Fruit fly (Drosophila melanogaster) whole organism, embryonic: ENCODE data around the gene CG9393.

Experiments
- ATbp ChIP-seq: fragments of 200-800 bp; sonication (Bioruptor generic); optimal IDR thresholded peaks from 2 replicates; lab custom pipeline; 2017; ENCODE audit warnings: missing biosample characterization, mild to moderate bottlenecking, missing genetic modification characterization, missing genetic modification reagents
- B-H2 ChIP-seq: fragments of 200-800 bp; sonication (Bioruptor generic); optimal IDR thresholded peaks from 2 replicates; lab custom pipeline; 2018; ENCODE audit warnings: missing biosample characterization, mild to moderate bottlenecking, missing genetic modification characterization
- BEAF-32 ChIP-seq: fragments of 200-800 bp; sonication (Bioruptor generic); optimal IDR thresholded peaks from 3 replicates; lab custom pipeline; 2017; ENCODE audit warnings: missing biosample characterization, missing genetic modification characterization, mild to moderate bottlenecking, moderate library complexity, missing genetic modification reagents
- CG10431 ChIP-seq: fragments of 200-800 bp; sonication (Bioruptor generic); optimal IDR thresholded peaks from 3 replicates; lab custom pipeline; 2018; ENCODE audit warnings: missing biosample characterization, mild to moderate bottlenecking, missing genetic modification characterization
- CG10543 ChIP-seq: fragments of 200-800 bp; sonication (Bioruptor generic); optimal IDR thresholded peaks from 3 replicates; lab custom pipeline; 2017; ENCODE audit warnings: missing biosample characterization, mild to moderate bottlenecking, missing genetic modification characterization, moderate library complexity
- CG11504 ChIP-seq: fragments of 200-800 bp; sonication (Bioruptor generic); optimal IDR thresholded peaks from 3 replicates; lab custom pipeline; 2019; ENCODE audit warnings: missing biosample characterization, mild to moderate bottlenecking, missing genetic modification characterization, moderate library complexity
- CG12219 ChIP-seq: fragments of 200-800 bp; sonication (Bioruptor generic); optimal IDR thresholded peaks from 3 replicates; lab custom pipeline; 2018; ENCODE audit warnings: missing biosample characterization, mild to moderate bottlenecking, missing genetic modification characterization
- CG13424 ChIP-seq: fragments of 200-800 bp; sonication (Bioruptor generic); optimal IDR thresholded peaks from 2 replicates; lab custom pipeline; 2019; ENCODE audit warnings: missing biosample characterization, mild to moderate bottlenecking, missing genetic modification characterization, moderate library complexity
- CG13894 ChIP-seq: fragments of 200-800 bp; sonication (Bioruptor generic); optimal IDR thresholded peaks from 3 replicates; lab custom pipeline; 2018; ENCODE audit warnings: missing biosample characterization, mild to moderate bottlenecking, missing genetic modification characterization, moderate library complexity
- CG15479 ChIP-seq: fragments of 200-800 bp; sonication (Bioruptor generic); optimal IDR thresholded peaks from 3 replicates; lab custom pipeline; 2019; ENCODE audit warnings: missing biosample characterization, mild to moderate bottlenecking, missing genetic modification characterization, moderate library complexity
- CG15601 ChIP-seq: fragments of 200-800 bp; sonication (Bioruptor generic); optimal IDR thresholded peaks from 3 replicates; lab custom pipeline; 2019; ENCODE audit warnings: missing biosample characterization, mild to moderate bottlenecking, missing genetic modification characterization, moderate library complexity
- CG1602 ChIP-seq: fragments of 200-800 bp; sonication (Bioruptor generic); optimal IDR thresholded peaks from 3 replicates; lab custom pipeline; 2016; ENCODE audit warnings: missing biosample characterization, missing genetic modification characterization
- CG1603 ChIP-seq: fragments of 200-800 bp; sonication (Bioruptor generic); optimal IDR thresholded peaks from 2 replicates; lab custom pipeline; 2019; ENCODE audit warnings: missing biosample characterization, mild to moderate bottlenecking, missing genetic modification characterization, moderate library complexity
- CG16815 ChIP-seq: fragments of 200-800 bp; sonication (Bioruptor generic); optimal IDR thresholded peaks from 3 replicates; lab custom pipeline; 2017; ENCODE audit warnings: missing biosample characterization, mild to moderate bottlenecking, missing genetic modification characterization
- CG3065 ChIP-seq: fragments of 200-800 bp; sonication (Bioruptor generic); optimal IDR thresholded peaks from 2 replicates; lab custom pipeline; 2016; ENCODE audit warnings: missing biosample characterization, missing genetic modification characterization
- CG31365 ChIP-seq: fragments of 200-800 bp; sonication (Bioruptor generic); optimal IDR thresholded peaks from 2 replicates; lab custom pipeline; 2018; ENCODE audit warnings: missing biosample characterization, mild to moderate bottlenecking, missing genetic modification characterization
- CG31388 ChIP-seq: fragments of 200-800 bp; sonication (Bioruptor generic); optimal IDR thresholded peaks from 2 replicates; lab custom pipeline; 2016; ENCODE audit warnings: missing biosample characterization, missing genetic modification characterization
- CG3281 ChIP-seq: fragments of 200-800 bp; sonication (Bioruptor generic); optimal IDR thresholded peaks from 3 replicates; lab custom pipeline; 2017; ENCODE audit warnings: missing biosample characterization, mild to moderate bottlenecking, missing genetic modification characterization
- CG4360 ChIP-seq: fragments of 200-800 bp; sonication (Bioruptor generic); IDR thresholded peaks from 2 replicates; pipeline ENCODE4 v1.3.6; 2022; ENCODE audit warnings: missing biosample characterization, missing genetic modification characterization
- CG6765 ChIP-seq: fragments of 200-800 bp; sonication (Bioruptor generic); optimal IDR thresholded peaks from 3 replicates; lab custom pipeline; 2017; ENCODE audit warnings: missing biosample characterization, mild to moderate bottlenecking, missing genetic modification characterization
- CG8388 ChIP-seq: fragments of 200-800 bp; sonication (Bioruptor generic); optimal IDR thresholded peaks from 2 replicates; lab custom pipeline; 2019; ENCODE audit warnings: missing biosample characterization, mild to moderate bottlenecking, missing genetic modification characterization, moderate library complexity
- CG9609 ChIP-seq: fragments of 200-800 bp; sonication (Bioruptor generic); optimal IDR thresholded peaks from 3 replicates; lab custom pipeline; 2016; ENCODE audit warnings: missing biosample characterization, missing genetic modification characterization
- CG9876 ChIP-seq: fragments of 200-800 bp; sonication (Bioruptor generic); optimal IDR thresholded peaks from 2 replicates; lab custom pipeline; 2016; ENCODE audit warnings: missing biosample characterization, missing genetic modification characterization
- Dad ChIP-seq: fragments of 200-800 bp; sonication (Bioruptor generic); optimal IDR thresholded peaks from 3 replicates; lab custom pipeline; 2016; ENCODE audit warnings: missing biosample characterization, missing genetic modification characterization
- Dip3 ChIP-seq: fragments of 200-800 bp; sonication (Bioruptor generic); optimal IDR thresholded peaks from 3 replicates; lab custom pipeline; 2016; ENCODE audit warnings: missing biosample characterization, missing genetic modification characterization
- Doc2 ChIP-seq: fragments of 200-800 bp; sonication (Bioruptor generic); IDR thresholded peaks from 2 replicates; pipeline ENCODE4 v1.3.6; 2022; ENCODE audit warnings: missing biosample characterization, missing genetic modification characterization
- ERR ChIP-seq: fragments of 200-800 bp; sonication (Bioruptor generic); optimal IDR thresholded peaks from 2 replicates; lab custom pipeline; 2016; ENCODE audit warnings: missing biosample characterization, missing genetic modification characterization
- Med ChIP-seq: fragments of 200-800 bp; sonication (Bioruptor generic); peaks from one replicate; lab custom pipeline; 2016; ENCODE audit warnings: missing biosample characterization, missing genetic modification characterization, mild to moderate bottlenecking, inconsistent platforms, moderate library complexity
- Ptx1 ChIP-seq: fragments of 200-800 bp; sonication (Bioruptor generic); IDR thresholded peaks from 2 replicates; pipeline ENCODE4 v1.3.6; 2022; ENCODE audit warnings: missing biosample characterization, missing genetic modification characterization
- TFAM ChIP-seq: fragments of 200-800 bp; sonication (Bioruptor generic); optimal IDR thresholded peaks from 2 replicates; lab custom pipeline; 2017; ENCODE audit warnings: missing biosample characterization, missing genetic modification characterization, inconsistent platforms
- Xrp1 ChIP-seq: fragments of 200-800 bp; sonication (Bioruptor generic); IDR thresholded peaks from 2 replicates; pipeline ENCODE4 v1.3.6; 2022; ENCODE audit warnings: missing biosample characterization, missing genetic modification characterization
- YL-1 ChIP-seq: fragments of 200-800 bp; sonication (Bioruptor generic); optimal IDR thresholded peaks from 3 replicates; lab custom pipeline; 2017; ENCODE audit warnings: missing biosample characterization, mild to moderate bottlenecking, missing genetic modification characterization
- chinmo ChIP-seq: fragments of 200-800 bp; sonication (Bioruptor generic); IDR thresholded peaks from 4 replicates; pipeline ENCODE4 v1.3.6; 2022; ENCODE audit warnings: missing biosample characterization, missing genetic modification characterization; ENCODE audit not compliant: partially characterized antibody
- crp ChIP-seq, 2 experiments: fragments of 200-800 bp; sonication (Bioruptor generic); optimal IDR thresholded peaks; 2 replicates in 1 of 2; 3 replicates in 1 of 2; lab custom pipeline; 2017; ENCODE audit warnings: missing biosample characterization in 2 of 2, missing genetic modification characterization in 2 of 2, mild to moderate bottlenecking in 1 of 2, moderate library complexity in 1 of 2
- fru ChIP-seq: fragments of >200 bp; optimal IDR thresholded peaks from 2 replicates; lab custom pipeline; 2017
- gce ChIP-seq: fragments of 200-800 bp; sonication (Bioruptor generic); IDR thresholded peaks from 3 replicates; pipeline ENCODE4 v1.3.6; 2022; ENCODE audit warnings: missing biosample characterization, missing genetic modification characterization
- grn ChIP-seq: fragments of 200-800 bp; sonication (Bioruptor generic); optimal IDR thresholded peaks from 3 replicates; lab custom pipeline; 2017; ENCODE audit warnings: missing biosample characterization, missing genetic modification characterization
- hkb ChIP-seq, 2 experiments: fragments of 200-800 bp in 1 of 2; fragments of >200 bp in 1 of 2; sonication (Bioruptor generic) in 1 of 2; IDR thresholded peaks in 1 of 2; optimal IDR thresholded peaks in 1 of 2; 2 replicates each; pipeline versions ENCODE4 v1.3.6 to Lab custom; 2017 to 2022; ENCODE audit warnings: missing biosample characterization in 1 of 2, missing genetic modification characterization in 1 of 2
- klu ChIP-seq: fragments of 200-800 bp; sonication (Bioruptor generic); IDR thresholded peaks from 2 replicates; pipeline ENCODE4 v1.3.6; 2022; ENCODE audit warnings: missing biosample characterization, missing genetic modification characterization
- lilli ChIP-seq: fragments of 200-800 bp; sonication (Bioruptor generic); optimal IDR thresholded peaks from 3 replicates; lab custom pipeline; 2016; ENCODE audit warnings: missing biosample characterization, missing genetic modification characterization
- lola ChIP-seq, 3 experiments: fragments of >200 bp in 2 of 3; fragments of 200-800 bp in 1 of 3; sonication (Bioruptor generic) in 1 of 3; optimal IDR thresholded peaks; 2 replicates each; lab custom pipeline; 2017 to 2019; ENCODE audit warnings: missing biosample characterization in 3 of 3, missing genetic modification characterization in 3 of 3, mild to moderate bottlenecking in 1 of 3, moderate library complexity in 1 of 3
- maf-S ChIP-seq: fragments of 200-800 bp; sonication (Bioruptor generic); optimal IDR thresholded peaks from 2 replicates; lab custom pipeline; 2016; ENCODE audit warnings: missing biosample characterization, missing genetic modification characterization
- nau ChIP-seq: fragments of 200-800 bp; sonication (Bioruptor generic); optimal IDR thresholded peaks from 3 replicates; lab custom pipeline; 2017; ENCODE audit warnings: missing biosample characterization, mild to moderate bottlenecking, missing genetic modification characterization, missing genetic modification reagents
- sens ChIP-seq: fragments of 200-800 bp; sonication (Bioruptor generic); peaks from one replicate; lab custom pipeline; 2016; ENCODE audit warnings: missing biosample characterization, missing genetic modification characterization
- sim ChIP-seq: fragments of 200-800 bp; sonication (Bioruptor generic); IDR thresholded peaks from 2 replicates; pipeline ENCODE4 v1.3.6; 2022; ENCODE audit warnings: missing biosample characterization, missing genetic modification characterization
- sr ChIP-seq: fragments of 200-800 bp; sonication (Bioruptor generic); IDR thresholded peaks from 3 replicates; pipeline ENCODE4 v1.3.6; 2022; ENCODE audit warnings: missing biosample characterization, missing genetic modification characterization
- tin ChIP-seq: fragments of 200-800 bp; sonication (Bioruptor generic); optimal IDR thresholded peaks from 3 replicates; lab custom pipeline; 2016; ENCODE audit warnings: missing biosample characterization, missing genetic modification characterization
- tio ChIP-seq: fragments of 200-800 bp; sonication (Bioruptor generic); optimal IDR thresholded peaks from 2 replicates; lab custom pipeline; 2017; ENCODE audit warnings: missing biosample characterization, missing genetic modification characterization, inconsistent platforms

CG9393 gene

DNA sequence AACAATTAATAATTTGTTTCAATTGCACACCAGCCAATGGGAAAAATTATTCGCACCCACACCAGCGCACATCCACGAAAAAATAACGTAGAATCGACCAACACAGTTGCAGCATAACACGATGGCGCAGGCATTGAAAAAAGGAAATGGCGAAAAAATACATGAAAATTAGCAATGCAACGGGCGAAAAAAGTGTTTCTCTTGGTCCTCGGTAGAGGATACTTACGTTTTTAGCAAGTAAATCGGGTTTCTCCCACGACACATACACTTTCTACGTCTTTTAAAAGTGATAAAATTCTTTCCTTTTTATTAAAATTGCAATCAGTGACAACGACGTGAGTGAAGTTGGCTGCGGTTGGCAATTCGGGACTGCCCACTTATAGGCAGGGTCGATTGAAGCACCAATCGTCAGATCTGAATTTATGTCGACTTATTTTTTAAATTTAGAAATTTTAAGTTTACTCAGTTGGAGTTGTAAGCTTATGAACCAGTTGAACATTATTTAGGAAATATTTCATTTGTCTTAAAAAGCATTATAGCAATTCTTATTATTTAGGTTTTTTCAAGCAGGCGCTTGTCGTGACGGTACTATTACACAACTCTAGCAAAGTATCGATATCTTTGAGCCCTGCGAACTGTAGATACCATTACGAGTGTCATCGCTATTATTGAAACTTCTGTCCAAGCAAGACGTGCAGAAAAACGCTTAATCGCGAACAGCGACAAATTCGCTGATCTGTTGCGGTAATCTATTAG is 14.1 kb upstream of the CG9393 start, which contains the start of the genes Kap-alpha3 and Son (continued):
- TF ChIP-seq CG3281 (GFP tag; lab: Kevin White, UChicago): peak; percentile 94
- peak; percentile 80 for TF ChIP-seq Xrp1 (GFP tag; lab: Robert Waterston, UW)
- peak; percentile 89 for TF ChIP-seq sr (GFP tag; lab: Robert Waterston, UW)
- peak; percentile 97 for TF ChIP-seq B-H2 (GFP tag; lab: Kevin White, UChicago)
- peak; percentile 87 for TF ChIP-seq grn (GFP tag; lab: Kevin White, UChicago)
- peak; percentile 56 for TF ChIP-seq CG15479 (GFP tag; lab: Kevin White, UChicago)
- peak; percentile 87 for TF ChIP-seq CG16815 (GFP tag; lab: Kevin White, UChicago)
- TF ChIP-seq CG31365 (tag; lab: Kevin White, UChicago): peak; percentile 78
- TF ChIP-seq CG13894: peak; percentile 91
- peak; percentile 83 for TF ChIP-seq CG3065
- no peak for TF ChIP-seq CG4360 (GFP tag; lab: Robert Waterston, UW)
- TF ChIP-seq CG8388: peak; percentile 84
- TF ChIP-seq CG6765 (GFP tag; lab: Kevin White, UChicago): peak; percentile 97
- no peak for TF ChIP-seq nau (GFP tag; lab: Kevin White, UChicago)
- peak; percentile 95 for TF ChIP-seq CG9876
- peak; percentile 25 for TF ChIP-seq hkb (optimal IDR thresholded peaks at IDR 0.05; lab: Kevin White, UChicago)
- TF ChIP-seq hkb (GFP tag; IDR thresholded peaks at IDR 0.05; lab: Robert Waterston, UW): peak; percentile 86
- no peak for TF ChIP-seq fru (lab: Kevin White, UChicago)
- TF ChIP-seq crp (GFP tag; optimal IDR thresholded peaks at IDR 0.05; lab: Kevin White, UChicago): peak in 1 of 2 experiments; percentile 63
- peak; percentile 95 for TF ChIP-seq Dad (GFP tag; lab: Kevin White, UChicago)
- peak; percentile 90 for TF ChIP-seq Ptx1 (GFP tag; lab: Robert Waterston, UW)
- TF ChIP-seq BEAF-32: peak; percentile 96
- peak; percentile 62; the same call in 1 of the 2 replicates for TF ChIP-seq Doc2 (GFP tag; lab: Robert Waterston, UW)
- TF ChIP-seq ERR (GFP tag; lab: Kevin White, UChicago): peak; percentile 85
- peak; percentile 87 for TF ChIP-seq CG11504 (tag; lab: Kevin White, UChicago)
- TF ChIP-seq lola (GFP tag; optimal IDR thresholded peaks at IDR 0.05; lab: Kevin White, UChicago): peak in 1 of 3 experiments; percentile 87
- peak; percentile 88 for TF ChIP-seq ATbp
- TF ChIP-seq maf-S (GFP tag; lab: Kevin White, UChicago): peak; percentile 92
- peak; percentile 90 for TF ChIP-seq tin (GFP tag; lab: Kevin White, UChicago)
- peak; percentile 58 for TF ChIP-seq sim (GFP tag; lab: Robert Waterston, UW)
- TF ChIP-seq CG31388 (GFP tag; lab: Kevin White, UChicago): peak; percentile 75
- peak; percentile 86 for TF ChIP-seq CG1602
- peak; percentile 89 for TF ChIP-seq CG13424 (tag; lab: Kevin White, UChicago)
- TF ChIP-seq CG10431: peak; percentile 92
- TF ChIP-seq CG9609 (GFP tag; lab: Kevin White, UChicago): peak; percentile 94
- 0 out of 4 replicates have a peak, but pooled peaks have one; percentile 69 for TF ChIP-seq chinmo
- peak; percentile 93 for TF ChIP-seq CG15601 (tag; lab: Kevin White, UChicago)
- peak; percentile 98 for TF ChIP-seq CG10543
- TF ChIP-seq YL-1 (GFP tag; lab: Kevin White, UChicago): peak; percentile 99
- TF ChIP-seq TFAM (GFP tag; lab: Kevin White, UChicago): peak; percentile 63
- TF ChIP-seq klu (GFP tag; lab: Robert Waterston, UW): peak; percentile 93
- TF ChIP-seq gce (GFP tag; lab: Robert Waterston, UW): peak; percentile 83
- TF ChIP-seq CG1603 (tag; lab: Kevin White, UChicago): peak; percentile 73
- TF ChIP-seq sens (GFP tag; lab: Kevin White, UChicago): peak; percentile 99
- TF ChIP-seq lilli (GFP tag; lab: Kevin White, UChicago): peak; percentile 94
- peak; percentile 95 for TF ChIP-seq Dip3
- peak; percentile 90 for TF ChIP-seq tio (GFP tag; lab: Kevin White, UChicago)
- TF ChIP-seq Med (GFP tag; lab: Kevin White, UChicago): peak; percentile 99
- TF ChIP-seq CG12219 (GFP tag; lab: Kevin White, UChicago): peak; percentile 73
